Worm (Caenorhabditis elegans) whole organism, L4 larva: Measurements from ENCODE around the gene bicd-1.

Experiments used
- F10B5.3 ChIP-seq: sonication (generic microtip); optimal IDR thresholded peaks from 2 replicates; lab custom pipeline; 2016; ENCODE audit warnings: mild to moderate bottlenecking, missing genetic modification characterization, missing compliant biosample characterization
- ZK546.5 ChIP-seq, 2 experiments: sonication (generic microtip); optimal IDR thresholded peaks; 2 replicates each; lab custom pipeline; 2017; ENCODE audit warnings: missing biosample characterization in 2 of 2, missing genetic modification characterization in 2 of 2
- aha-1 ChIP-seq: fragments of 150-350 bp; peaks from one replicate; lab custom pipeline; 2014; ENCODE audit warnings: missing biosample characterization, missing genetic modification characterization
- aly-2 ChIP-seq: sonication (generic microtip); optimal IDR thresholded peaks from 2 replicates; lab custom pipeline; 2018; ENCODE audit warnings: missing biosample characterization, missing genetic modification characterization
- attf-4 ChIP-seq: sonication (generic microtip); optimal IDR thresholded peaks from 3 replicates; lab custom pipeline; 2017; ENCODE audit warnings: missing biosample characterization, missing genetic modification characterization
- ceh-28 ChIP-seq: fragments of 150-350 bp; optimal IDR thresholded peaks from 2 replicates; lab custom pipeline; 2014; ENCODE audit warnings: missing biosample characterization, missing genetic modification reagents, missing genetic modification characterization
- ceh-44 ChIP-seq: fragments of 200-800 bp; sonication (Bioruptor generic); IDR thresholded peaks from 2 replicates; pipeline ENCODE4 v1.3.6; 2022; ENCODE audit warnings: missing genetic modification reagents, missing genetic modification characterization, missing compliant biosample characterization
- cey-2 ChIP-seq: sonication (generic microtip); optimal IDR thresholded peaks from 3 replicates; lab custom pipeline; 2017; ENCODE audit warnings: missing genetic modification characterization, mild to moderate bottlenecking, missing compliant biosample characterization, antibody characterized with exemption, borderline replicate concordance; ENCODE audit not compliant: insufficient read depth
- daf-16 ChIP-seq, 3 experiments: sonication (generic microtip); optimal IDR thresholded peaks; 2 replicates each; lab custom pipeline; 2016 to 2017; ENCODE audit warnings: missing genetic modification characterization in 3 of 3, missing genetic modification reagents in 3 of 3, mild to moderate bottlenecking in 2 of 3, missing compliant biosample characterization in 2 of 3, missing biosample characterization in 1 of 3, moderate library complexity in 1 of 3
- daf-8 ChIP-seq: fragments of 200-800 bp; sonication (Bioruptor generic); IDR thresholded peaks from 2 replicates; pipeline ENCODE4 v1.3.6; 2022; ENCODE audit warnings: missing genetic modification characterization, missing compliant biosample characterization
- dmd-6 ChIP-seq: fragments of 200-800 bp; sonication (Bioruptor generic); IDR thresholded peaks from 2 replicates; pipeline ENCODE4 v1.3.6; 2022; ENCODE audit warnings: missing genetic modification reagents, missing genetic modification characterization, missing compliant biosample characterization
- dmd-8 ChIP-seq: fragments of 200-800 bp; sonication (Bioruptor generic); IDR thresholded peaks from 2 replicates; pipeline ENCODE4 v1.3.6; 2022; ENCODE audit warnings: missing genetic modification characterization, missing compliant biosample characterization
- duxl-1 ChIP-seq: sonication (generic microtip); optimal IDR thresholded peaks from 2 replicates; lab custom pipeline; 2016; ENCODE audit warnings: mild to moderate bottlenecking, missing genetic modification characterization, moderate library complexity, missing compliant biosample characterization; ENCODE audit not compliant: poor library complexity
- egl-43 ChIP-seq: fragments of 200-800 bp; sonication (Bioruptor generic); IDR thresholded peaks from 2 replicates; pipeline ENCODE4 v1.3.6; 2022; ENCODE audit warnings: missing genetic modification reagents, missing genetic modification characterization, missing compliant biosample characterization
- hlh-11 ChIP-seq: fragments of 200-800 bp; sonication (Bioruptor generic); optimal IDR thresholded peaks from 2 replicates; lab custom pipeline; 2018; ENCODE audit warnings: mild to moderate bottlenecking, missing genetic modification characterization, missing compliant biosample characterization
- hlh-30 ChIP-seq: sonication (generic microtip); optimal IDR thresholded peaks from 2 replicates; lab custom pipeline; 2017; ENCODE audit warnings: antibody characterized with exemption, mild to moderate bottlenecking, missing genetic modification characterization, missing compliant biosample characterization; ENCODE audit not compliant: insufficient read depth
- hmg-1.1 ChIP-seq: fragments of 200-800 bp; sonication (Bioruptor generic); IDR thresholded peaks from 2 replicates; pipeline ENCODE4 v1.3.6; 2022; ENCODE audit warnings: missing genetic modification reagents, missing genetic modification characterization, missing compliant biosample characterization
- jun-1 ChIP-seq: fragments of 150-350 bp; optimal IDR thresholded peaks from 2 replicates; lab custom pipeline; 2014; ENCODE audit warnings: missing biosample characterization, missing genetic modification reagents, missing genetic modification characterization
- lim-7 ChIP-seq: fragments of 200-800 bp; sonication (Bioruptor generic); IDR thresholded peaks from 2 replicates; pipeline ENCODE4 v1.3.6; 2022; ENCODE audit warnings: missing genetic modification characterization, missing compliant biosample characterization
- lin-13 ChIP-seq: fragments of 150-350 bp; optimal IDR thresholded peaks from 2 replicates; lab custom pipeline; 2014; ENCODE audit warnings: missing biosample characterization, missing genetic modification reagents, missing genetic modification characterization
- lin-29 ChIP-seq: fragments of 200-800 bp; sonication (Bioruptor generic); IDR thresholded peaks from 2 replicates; pipeline ENCODE4 v1.3.6; 2022; ENCODE audit warnings: missing genetic modification reagents, missing genetic modification characterization, missing compliant biosample characterization
- lin-38 ChIP-seq: fragments of 200-800 bp; sonication (Bioruptor generic); IDR thresholded peaks from 2 replicates; pipeline ENCODE4 v1.3.6; 2022; ENCODE audit warnings: missing genetic modification reagents, missing genetic modification characterization, missing compliant biosample characterization
- lin-39 ChIP-seq: fragments of 150-350 bp; optimal IDR thresholded peaks from 2 replicates; lab custom pipeline; 2014; ENCODE audit warnings: missing biosample characterization, missing genetic modification reagents, missing genetic modification characterization
- lir-3 ChIP-seq: sonication (generic microtip); optimal IDR thresholded peaks from 2 replicates; lab custom pipeline; 2016; ENCODE audit warnings: mild to moderate bottlenecking, missing genetic modification characterization, missing compliant biosample characterization
- lsy-2 ChIP-seq, 2 experiments: fragments of 150-350 bp in 1 of 2; sonication (generic microtip) in 1 of 2; optimal IDR thresholded peaks; 2 replicates each; lab custom pipeline; 2014 to 2017; ENCODE audit warnings: missing biosample characterization in 2 of 2, missing genetic modification characterization in 2 of 2
- madf-9 ChIP-seq: fragments of 200-800 bp; sonication (Bioruptor generic); conservative IDR thresholded peaks from 2 replicates; pipeline ENCODE4 v1.3.6; 2022; ENCODE audit warnings: missing genetic modification reagents, missing genetic modification characterization, missing compliant biosample characterization
- mdl-1 ChIP-seq, 2 experiments: fragments of 150-350 bp in 1 of 2; sonication (generic microtip) in 1 of 2; optimal IDR thresholded peaks; 2 replicates each; lab custom pipeline; 2014 to 2017; ENCODE audit warnings: missing biosample characterization in 2 of 2, missing genetic modification characterization in 2 of 2
- mdt-29 ChIP-seq: fragments of 200-800 bp; sonication (Bioruptor generic); IDR thresholded peaks from 2 replicates; pipeline ENCODE4 v1.3.6; 2022; ENCODE audit warnings: missing genetic modification reagents, missing genetic modification characterization, missing compliant biosample characterization
- mep-1 ChIP-seq: fragments of 150-350 bp; sonication (generic microtip); optimal IDR thresholded peaks from 3 replicates; lab custom pipeline; 2014; ENCODE audit warnings: missing biosample characterization, missing genetic modification characterization
- mes-2 ChIP-seq: sonication (generic microtip); optimal IDR thresholded peaks from 2 replicates; lab custom pipeline; 2016; ENCODE audit warnings: missing genotype, mild to moderate bottlenecking, missing genetic modification characterization, missing compliant biosample characterization; ENCODE audit not compliant: poor library complexity, severe bottlenecking
- nhr-11 ChIP-seq: fragments of 150-350 bp; optimal IDR thresholded peaks from 2 replicates; lab custom pipeline; 2014; ENCODE audit warnings: missing biosample characterization, missing genetic modification characterization
- nhr-28 ChIP-seq: fragments of 150-350 bp; optimal IDR thresholded peaks from 2 replicates; lab custom pipeline; 2014; ENCODE audit warnings: missing biosample characterization, missing genetic modification characterization
- nhr-41 ChIP-seq: fragments of 200-800 bp; sonication (Bioruptor generic); IDR thresholded peaks from 2 replicates; pipeline ENCODE4 v1.3.6; 2022; ENCODE audit warnings: missing genetic modification reagents, missing genetic modification characterization, missing compliant biosample characterization
- nhr-48 ChIP-seq: sonication (generic microtip); optimal IDR thresholded peaks from 2 replicates; lab custom pipeline; 2016; ENCODE audit warnings: mild to moderate bottlenecking, missing genetic modification characterization, missing compliant biosample characterization
- nhr-76 ChIP-seq: fragments of 150-350 bp; optimal IDR thresholded peaks from 2 replicates; lab custom pipeline; 2014; ENCODE audit warnings: missing biosample characterization, missing genetic modification characterization
- nhr-77 ChIP-seq: fragments of 150-350 bp; optimal IDR thresholded peaks from 2 replicates; lab custom pipeline; 2014; ENCODE audit warnings: missing biosample characterization, missing genetic modification characterization
- pha-4 ChIP-seq, 2 experiments: fragments of 150-350 bp in 1 of 2; fragments of 200-800 bp in 1 of 2; sonication (Bioruptor generic) in 1 of 2; IDR thresholded peaks in 1 of 2; optimal IDR thresholded peaks in 1 of 2; 2 replicates each; pipeline versions ENCODE4 v1.3.6 to Lab custom; 2014 to 2022; ENCODE audit warnings: missing genetic modification characterization in 2 of 2, missing genetic modification reagents in 2 of 2, missing biosample characterization in 1 of 2, missing compliant biosample characterization in 1 of 2
- php-3 ChIP-seq: fragments of 200-800 bp; sonication (Bioruptor generic); IDR thresholded peaks from 2 replicates; pipeline ENCODE4 v1.3.6; 2022; ENCODE audit warnings: missing genetic modification reagents, missing genetic modification characterization, missing compliant biosample characterization
- saeg-2 ChIP-seq: fragments of 200-800 bp; sonication (Bioruptor generic); IDR thresholded peaks from 2 replicates; pipeline ENCODE4 v1.3.6; 2022; ENCODE audit warnings: missing genetic modification reagents, missing genetic modification characterization, missing compliant biosample characterization
- set-16 ChIP-seq: fragments of 200-800 bp; sonication (Bioruptor generic); IDR thresholded peaks from 2 replicates; pipeline ENCODE4 v1.3.6; 2022; ENCODE audit warnings: missing genetic modification reagents, missing genetic modification characterization, missing compliant biosample characterization
- skn-1 ChIP-seq: fragments of 150-350 bp; optimal IDR thresholded peaks from 2 replicates; lab custom pipeline; 2014; ENCODE audit warnings: missing biosample characterization, missing genetic modification characterization
- snpc-1.2 ChIP-seq: fragments of 200-800 bp; sonication (Bioruptor generic); IDR thresholded peaks from 2 replicates; pipeline ENCODE4 v1.3.6; 2022; ENCODE audit warnings: missing genetic modification reagents, missing genetic modification characterization, missing compliant biosample characterization
- spr-1 ChIP-seq: sonication (generic microtip); optimal IDR thresholded peaks from 2 replicates; lab custom pipeline; 2016; ENCODE audit warnings: mild to moderate bottlenecking, missing genetic modification characterization, missing compliant biosample characterization
- spr-3 ChIP-seq: fragments of 200-800 bp; sonication (Bioruptor generic); optimal IDR thresholded peaks from 2 replicates; lab custom pipeline; 2018; ENCODE audit warnings: mild to moderate bottlenecking, missing genetic modification characterization, missing compliant biosample characterization
- tag-97 ChIP-seq: fragments of 200-800 bp; sonication (Bioruptor generic); IDR thresholded peaks from 2 replicates; pipeline ENCODE4 v1.3.6; 2022; ENCODE audit warnings: missing genetic modification characterization, missing compliant biosample characterization
- tra-1 ChIP-seq: fragments of 200-800 bp; sonication (Bioruptor generic); IDR thresholded peaks from 2 replicates; pipeline ENCODE4 v1.3.6; 2022; ENCODE audit warnings: missing genetic modification reagents, missing genetic modification characterization, missing compliant biosample characterization
- zfp-2 ChIP-seq: sonication (generic microtip); optimal IDR thresholded peaks from 2 replicates; lab custom pipeline; 2016; ENCODE audit warnings: mild to moderate bottlenecking, missing genetic modification characterization, missing compliant biosample characterization
- zfp-3 ChIP-seq: fragments of 200-800 bp; sonication (Bioruptor generic); conservative IDR thresholded peaks from 2 replicates; pipeline ENCODE4 v1.3.6; 2022; ENCODE audit warnings: missing genetic modification reagents, missing genetic modification characterization, missing compliant biosample characterization
- zip-11 ChIP-seq: fragments of 200-800 bp; sonication (Bioruptor generic); IDR thresholded peaks from 2 replicates; pipeline ENCODE4 v1.3.6; 2022; ENCODE audit warnings: missing genetic modification characterization, missing compliant biosample characterization
- ztf-11 ChIP-seq: fragments of 150-350 bp; optimal IDR thresholded peaks from 2 replicates; lab custom pipeline; 2014; ENCODE audit warnings: missing biosample characterization, missing genetic modification characterization

Gene bicd-1

ce11 chrIV:6585397-6585921 lies 13.3 kb upstream of the bicd-1 start, which contains the start of the genes F38A5.2 and dnj-11 (continued):
- no peak for TF ChIP-seq jun-1 (tag; lab: Kevin White, UChicago)
- no peak for TF ChIP-seq spr-3 (GFP tag; lab: Kevin White, UChicago)
- TF ChIP-seq nhr-76 = no peak
- TF ChIP-seq egl-43 (GFP tag; lab: Robert Waterston, UW) = no peak
- no peak for TF ChIP-seq lin-39 (tag; lab: Kevin White, UChicago)
- TF ChIP-seq nhr-41 = no peak
- no peak for TF ChIP-seq aly-2 (tag; lab: Kevin White, UChicago)
- peak; percentile 34; the same call in 1 of the 2 replicates for TF ChIP-seq dmd-6 (GFP tag; lab: Robert Waterston, UW)
- peak; percentile 26 for TF ChIP-seq duxl-1 (tag; lab: Kevin White, UChicago)
- no peak for TF ChIP-seq zfp-2 (tag; lab: Kevin White, UChicago)
- no peak for TF ChIP-seq lir-3
- TF ChIP-seq mdt-29 = no peak
- TF ChIP-seq lin-29 (GFP tag; lab: Robert Waterston, UW) = no peak
- TF ChIP-seq php-3 = no peak
- peak; percentile 95 for TF ChIP-seq aha-1 (tag; lab: Kevin White, UChicago)
- TF ChIP-seq dmd-8 = no peak
- TF ChIP-seq snpc-1.2 (GFP tag; lab: Robert Waterston, UW) = peak; percentile 66
- TF ChIP-seq lin-13 = peak; percentile 50
- TF ChIP-seq cey-2 (tag; lab: Kevin White, UChicago) = no peak
- peak in 1 of 2 experiments; percentile 89 for TF ChIP-seq lsy-2 (tag; optimal IDR thresholded peaks at IDR 0.05; lab: Kevin White, UChicago)
- TF ChIP-seq mdl-1 (tag; optimal IDR thresholded peaks at IDR 0.05; lab: Kevin White, UChicago) = no peak
- TF ChIP-seq F10B5.3 (tag; lab: Kevin White, UChicago) = no peak
- TF ChIP-seq saeg-2 (GFP tag; lab: Robert Waterston, UW) = no peak
- no peak for TF ChIP-seq spr-1 (tag; lab: Kevin White, UChicago)
- no peak for TF ChIP-seq daf-16 (GFP tag; optimal IDR thresholded peaks at IDR 0.05; lab: Kevin White, UChicago)
- peak; percentile 23 for TF ChIP-seq daf-16 (tag; optimal IDR thresholded peaks at IDR 0.05; lab: Kevin White, UChicago)
- no peak for TF ChIP-seq pha-4 (GFP tag; IDR thresholded peaks at IDR 0.05; lab: Robert Waterston, UW)
- peak; percentile 80 for TF ChIP-seq pha-4 (tag; optimal IDR thresholded peaks at IDR 0.05; lab: Kevin White, UChicago)
- peak; percentile 97 for TF ChIP-seq lin-38 (GFP tag; lab: Robert Waterston, UW)
- TF ChIP-seq ztf-11 = no peak
- TF ChIP-seq nhr-28 = peak; percentile 59
- no peak for TF ChIP-seq ZK546.5 (tag; optimal IDR thresholded peaks at IDR 0.05; lab: Kevin White, UChicago)
- no peak for TF ChIP-seq madf-9 (GFP tag; lab: Robert Waterston, UW)
- TF ChIP-seq ceh-44 (GFP tag; lab: Robert Waterston, UW) = no peak
- TF ChIP-seq skn-1 (tag; lab: Kevin White, UChicago) = no peak
- no peak for TF ChIP-seq tag-97 (GFP tag; lab: Robert Waterston, UW)
- TF ChIP-seq set-16 (GFP tag; lab: Robert Waterston, UW) = no peak
- TF ChIP-seq nhr-48 (tag; lab: Kevin White, UChicago) = no peak
- peak; percentile 70 for TF ChIP-seq hlh-30
- TF ChIP-seq hlh-11 = peak; percentile 58
- 0 out of 2 replicates have a peak, but pooled peaks have one; percentile 41 for TF ChIP-seq hmg-1.1
- TF ChIP-seq zip-11 (GFP tag; lab: Robert Waterston, UW) = no peak
- TF ChIP-seq lim-7 (GFP tag; lab: Robert Waterston, UW) = no peak
- peak; percentile 67 for TF ChIP-seq nhr-77 (tag; lab: Kevin White, UChicago)
- TF ChIP-seq attf-4 (tag; lab: Kevin White, UChicago) = no peak
- peak; percentile 50 for TF ChIP-seq nhr-11 (tag; lab: Kevin White, UChicago)
- TF ChIP-seq mes-2 = peak; percentile 89
- TF ChIP-seq daf-8 (GFP tag; lab: Robert Waterston, UW) = no peak
- TF ChIP-seq zfp-3 (GFP tag; lab: Robert Waterston, UW) = no peak
- TF ChIP-seq tra-1 = 0 out of 2 replicates have a peak, but pooled peaks have one; percentile 12
- no peak for TF ChIP-seq ceh-28
- TF ChIP-seq mep-1 (tag; lab: Kevin White, UChicago) = peak; percentile 84
